Fruit fly (Drosophila melanogaster) Kc167 (cell line): ENCODE measurements around the gene CG14420.

Source experiments
- Myc ChIP-seq: fragments of >200 bp; optimal IDR thresholded peaks from 2 replicates; lab custom pipeline; 2017; ENCODE audit warnings: missing external identifiers
- Sin3A ChIP-seq: fragments of >200 bp; optimal IDR thresholded peaks from 2 replicates; lab custom pipeline; 2018; ENCODE audit warnings: missing external identifiers
- h ChIP-seq: fragments of >200 bp; optimal IDR thresholded peaks from 3 replicates; lab custom pipeline; 2018; ENCODE audit warnings: missing external identifiers
- insv ChIP-seq: fragments of >200 bp; optimal IDR thresholded peaks from 3 replicates; lab custom pipeline; 2018; ENCODE audit warnings: missing external identifiers
- psq ChIP-seq: fragments of >200 bp; optimal IDR thresholded peaks from 2 replicates; lab custom pipeline; 2017; ENCODE audit warnings: missing external identifiers
- ttk ChIP-seq: sonication (Bioruptor generic); optimal IDR thresholded peaks from 2 replicates; lab custom pipeline; 2017; ENCODE audit warnings: missing external identifiers

CG14420 gene

dm6 chrX:2938556-2938955 lies at the start of gene CG14420:
TSS of gene CG14420 (plus strand) at chrX:2938856.
- TF ChIP-seq ttk (lab: Kevin White, UChicago) (no peak), psq (lab: Kevin White, UChicago) (no peak), h (lab: Kevin White, UChicago) (no peak), Myc (lab: Kevin White, UChicago) (no peak), Sin3A (lab: Kevin White, UChicago) (no peak), insv (lab: Kevin White, UChicago) (no peak)

DNA sequence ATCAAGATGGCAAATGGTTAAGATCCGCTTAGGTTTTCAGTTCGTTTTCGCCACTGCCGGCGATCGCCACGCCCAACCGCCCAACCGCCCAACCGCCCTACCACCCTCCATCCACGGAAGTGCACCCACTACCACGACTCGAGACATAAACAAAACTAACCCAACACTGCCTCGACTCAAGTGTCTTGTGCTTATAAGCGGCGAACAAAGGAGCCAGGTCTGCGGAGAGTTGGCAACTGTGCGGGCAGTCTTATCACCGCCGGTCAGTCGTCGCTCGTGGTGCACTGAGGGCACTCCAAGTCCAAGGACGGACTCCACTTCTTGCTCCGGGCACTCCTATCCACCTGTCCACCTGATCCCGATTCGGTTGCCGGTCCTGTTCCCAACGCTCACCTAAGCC lies 48.2 kb upstream of the CG14420 start, which contains the start of gene CG3526:
Gene CG3526, plus strand, starts transcription at position 301 of the 400 bp plus-strand sequence.
- TF ChIP-seq Sin3A (lab: Kevin White, UChicago) (no peak), Myc (lab: Kevin White, UChicago) (no peak), h (lab: Kevin White, UChicago) (no peak)

DNA sequence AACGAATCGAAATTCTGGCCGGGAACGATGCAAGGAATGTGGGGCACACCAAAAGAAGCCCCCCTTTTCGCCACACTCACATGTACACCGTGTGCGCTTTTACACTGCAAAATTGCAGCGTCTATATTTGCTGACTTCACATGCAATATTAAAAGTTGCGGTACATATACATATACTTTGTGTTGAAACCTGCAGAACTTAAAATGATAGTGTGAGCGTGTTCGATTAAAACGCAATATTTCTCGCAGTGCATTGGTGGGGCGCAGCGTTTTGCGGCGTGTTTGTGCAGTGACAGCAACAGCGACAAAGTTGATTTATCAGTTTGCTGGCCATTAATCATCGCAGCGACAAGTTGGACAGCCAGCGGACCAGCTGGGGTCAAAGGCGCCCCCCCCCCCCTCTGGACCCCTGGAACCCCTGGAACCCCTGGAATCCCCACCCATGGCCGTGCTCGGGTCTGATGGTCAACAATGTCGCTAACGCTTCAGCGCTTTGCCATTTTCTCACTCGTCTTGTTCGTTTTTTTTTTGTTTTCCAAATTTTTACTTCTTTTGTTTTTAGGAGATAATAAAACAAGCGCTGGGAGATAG lies 31.5 kb upstream of the CG14420 start:
- no peak for TF ChIP-seq Myc (lab: Kevin White, UChicago)
- TF ChIP-seq psq (lab: Kevin White, UChicago): no peak
- no peak for TF ChIP-seq Sin3A (lab: Kevin White, UChicago)
- TF ChIP-seq h (lab: Kevin White, UChicago): no peak
- TF ChIP-seq insv (lab: Kevin White, UChicago): no peak
- no peak for TF ChIP-seq ttk (lab: Kevin White, UChicago)

- TF ChIP-seq h (lab: Kevin White, UChicago): no peak
Observed at dm6 chrX:2912581-2912980, 26.1 kb upstream of the CG14420 start.

- TF ChIP-seq psq (lab: Kevin White, UChicago): no peak
- no peak for TF ChIP-seq ttk (lab: Kevin White, UChicago)
- TF ChIP-seq h (lab: Kevin White, UChicago): no peak
Observed at dm6 chrX:2914091-2914490, 24.6 kb upstream of the CG14420 start.

DNA sequence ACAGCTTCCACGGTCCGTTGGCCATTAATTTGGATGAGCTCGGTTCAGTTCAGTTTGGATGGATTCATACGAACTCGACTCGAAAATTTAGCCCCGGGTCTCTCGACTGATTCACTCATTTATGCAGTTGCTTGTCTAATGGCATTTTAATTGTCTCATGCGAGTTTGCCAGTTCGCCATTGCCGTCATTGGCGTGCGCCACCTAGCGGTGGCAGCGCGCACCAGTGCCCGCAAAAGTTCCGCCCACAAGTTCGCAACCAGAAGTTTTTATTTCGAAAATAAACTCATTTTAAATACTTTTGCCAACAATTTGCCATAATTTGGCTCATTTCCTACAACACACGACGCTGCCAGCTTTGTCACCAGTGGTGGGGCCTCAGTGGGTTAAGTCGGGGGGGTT lies 23.5 kb upstream of the CG14420 start:
- no peak for TF ChIP-seq Sin3A (lab: Kevin White, UChicago)
- TF ChIP-seq psq (lab: Kevin White, UChicago): no peak
- TF ChIP-seq Myc (lab: Kevin White, UChicago): no peak
- no peak for TF ChIP-seq h (lab: Kevin White, UChicago)
- no peak for TF ChIP-seq ttk (lab: Kevin White, UChicago)
- no peak for TF ChIP-seq insv (lab: Kevin White, UChicago)

DNA sequence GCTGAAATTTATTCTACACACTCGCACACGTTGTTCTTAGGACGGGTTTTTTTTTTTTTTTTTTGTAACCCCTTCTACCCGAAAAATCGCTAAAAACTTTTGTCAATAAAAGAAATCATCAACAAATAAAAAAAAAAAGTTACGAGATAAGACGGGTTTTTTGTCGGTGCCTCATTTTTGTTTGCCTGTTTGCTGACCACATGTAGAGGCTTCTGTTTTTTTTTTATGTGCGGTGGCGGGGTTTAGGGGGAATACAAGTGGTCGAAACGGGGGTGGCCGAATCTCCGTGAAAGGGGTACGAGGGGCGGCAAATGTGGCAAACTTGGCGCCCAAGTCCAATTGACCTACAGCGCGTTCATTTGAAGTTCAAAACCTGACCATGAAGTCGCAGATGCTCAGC lies 20.1 kb upstream of the CG14420 start:
- TF ChIP-seq Sin3A (lab: Kevin White, UChicago) (no peak), Myc (lab: Kevin White, UChicago) (no peak), insv (lab: Kevin White, UChicago) (no peak), ttk (lab: Kevin White, UChicago) (no peak), h (lab: Kevin White, UChicago) (no peak), psq (lab: Kevin White, UChicago) (no peak)

DNA sequence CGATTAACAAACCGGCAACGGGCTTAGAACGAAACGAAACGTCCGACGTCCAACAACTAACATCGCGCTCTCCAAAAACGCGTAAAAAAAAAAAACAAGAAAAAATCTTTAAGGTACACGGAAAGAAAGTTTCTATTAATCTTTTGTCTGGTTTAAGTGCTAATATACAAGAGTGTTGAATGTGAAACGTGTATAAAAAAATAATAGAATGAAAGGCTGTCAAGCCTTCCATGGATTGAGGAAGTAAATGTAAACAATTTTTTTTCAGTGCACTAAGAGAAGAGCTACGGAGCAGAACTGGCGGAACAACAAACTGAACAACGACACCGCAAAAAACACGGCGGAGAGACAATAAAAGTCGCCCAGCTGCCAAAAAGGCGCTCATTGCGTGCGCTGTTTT lies 18.9 kb upstream of the CG14420 start, which contains the start of gene CG3588:
Gene CG3588, plus strand, starts transcription at position 29 of the 400 bp plus-strand sequence.
- TF ChIP-seq Myc (lab: Kevin White, UChicago): no peak
- TF ChIP-seq Sin3A (lab: Kevin White, UChicago): no peak
- no peak for TF ChIP-seq ttk (lab: Kevin White, UChicago)
- no peak for TF ChIP-seq h (lab: Kevin White, UChicago)
- no peak for TF ChIP-seq insv (lab: Kevin White, UChicago)
- TF ChIP-seq psq (lab: Kevin White, UChicago): no peak

DNA sequence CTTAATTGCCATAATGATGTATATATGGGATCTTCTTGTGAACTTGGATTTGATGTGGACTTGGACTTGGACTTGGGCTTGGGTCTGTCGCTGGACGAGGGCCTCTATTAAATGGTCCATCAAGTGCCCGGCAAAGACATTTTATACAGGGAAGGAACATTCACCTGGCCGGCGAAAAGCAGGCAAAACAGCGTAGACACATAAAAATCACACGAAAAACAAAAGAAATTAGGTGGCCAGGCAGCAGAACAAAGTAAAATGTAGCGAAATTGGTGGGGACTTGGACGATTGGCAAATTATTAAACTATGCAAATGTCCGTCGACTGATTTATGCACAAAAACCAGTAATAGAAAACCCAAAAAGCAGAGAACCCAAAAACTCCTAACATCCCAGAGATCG lies 11.5 kb upstream of the CG14420 start, which contains the start of gene CG14424:
Gene CG14424, minus strand, starts transcription at position 101 of the 400 bp plus-strand sequence.
- no peak for TF ChIP-seq insv (lab: Kevin White, UChicago)

DNA sequence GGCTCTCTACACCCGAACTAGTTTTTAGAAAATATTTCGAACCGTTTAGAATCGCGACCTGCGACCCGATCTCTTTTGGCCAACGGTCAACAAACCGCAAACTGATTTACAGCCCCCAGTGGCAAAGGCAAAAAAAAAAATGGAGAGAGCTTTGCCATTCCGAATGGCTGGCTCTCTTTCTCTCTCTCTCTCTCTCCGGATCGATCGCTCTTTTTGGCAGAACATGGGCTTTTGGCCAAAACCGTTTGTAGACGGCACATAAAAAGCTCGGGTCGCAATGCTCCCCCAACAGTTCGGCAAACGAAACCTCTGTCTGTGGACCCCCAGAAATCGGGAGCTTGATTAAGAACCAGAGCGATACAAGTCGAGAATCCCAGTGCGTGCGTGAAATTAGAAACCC lies 9.2 kb upstream of the CG14420 start, which contains the start of gene CG32793:
Gene CG32793, plus strand, starts transcription at position 301 of the 400 bp plus-strand sequence.
- no peak for TF ChIP-seq ttk (lab: Kevin White, UChicago)
- TF ChIP-seq Myc (lab: Kevin White, UChicago): no peak
- TF ChIP-seq psq (lab: Kevin White, UChicago): no peak
- no peak for TF ChIP-seq insv (lab: Kevin White, UChicago)
- TF ChIP-seq Sin3A (lab: Kevin White, UChicago): no peak
- no peak for TF ChIP-seq h (lab: Kevin White, UChicago)

- TF ChIP-seq Sin3A (lab: Kevin White, UChicago): no peak
- TF ChIP-seq ttk (lab: Kevin White, UChicago): no peak
- TF ChIP-seq insv (lab: Kevin White, UChicago): no peak
- TF ChIP-seq Myc (lab: Kevin White, UChicago): no peak
- no peak for TF ChIP-seq h (lab: Kevin White, UChicago)
- TF ChIP-seq psq (lab: Kevin White, UChicago): no peak
Observed at dm6 chrX:2934827-2935226, 3.8 kb upstream of the CG14420 start, which contains the start of gene CG3592. TSS of gene CG3592 (plus strand) at chrX:2935127.

dm6 chrX:2936727-2937126 lies 1.9 kb upstream of the CG14420 start, which contains the start of gene CG3598:
TSS of gene CG3598 (plus strand) at chrX:2937027.
- no peak for TF ChIP-seq psq (lab: Kevin White, UChicago)
- TF ChIP-seq insv (lab: Kevin White, UChicago): no peak
- no peak for TF ChIP-seq Sin3A (lab: Kevin White, UChicago)
- no peak for TF ChIP-seq Myc (lab: Kevin White, UChicago)
- no peak for TF ChIP-seq ttk (lab: Kevin White, UChicago)
- TF ChIP-seq h (lab: Kevin White, UChicago): no peak
